Worm (Caenorhabditis elegans) whole organism, late embryonic: Measurements from ENCODE around the gene tric-1B.2.

Source experiments
- ama-1 ChIP-seq: fragments of 150-350 bp; optimal IDR thresholded peaks from 2 replicates; lab custom pipeline; 2014
- dmd-4 ChIP-seq: sonication (generic microtip); optimal IDR thresholded peaks from 2 replicates; lab custom pipeline; 2016; ENCODE audit warnings: borderline replicate concordance, missing genetic modification characterization, missing compliant biosample characterization
- nhr-11 ChIP-seq: fragments of 150-350 bp; optimal IDR thresholded peaks from 2 replicates; lab custom pipeline; 2014; ENCODE audit warnings: missing biosample characterization, missing genetic modification characterization
- pag-3 ChIP-seq: sonication (generic microtip); optimal IDR thresholded peaks from 2 replicates; lab custom pipeline; 2016; ENCODE audit warnings: missing compliant biosample characterization, missing genetic modification characterization, borderline replicate concordance
- pax-1 ChIP-seq: fragments of 150-350 bp; optimal IDR thresholded peaks from 2 replicates; lab custom pipeline; 2014; ENCODE audit warnings: missing biosample characterization, missing genetic modification characterization
- sdc-2 ChIP-seq: sonication (generic microtip); optimal IDR thresholded peaks from 2 replicates; lab custom pipeline; 2016; ENCODE audit warnings: missing genotype, missing genetic modification characterization, missing compliant biosample characterization
- syd-9 ChIP-seq: sonication (generic microtip); optimal IDR thresholded peaks from 2 replicates; lab custom pipeline; 2016; ENCODE audit warnings: mild to moderate bottlenecking, missing genetic modification characterization, moderate library complexity, missing compliant biosample characterization
- tbx-2 ChIP-seq: sonication (generic microtip); optimal IDR thresholded peaks from 2 replicates; lab custom pipeline; 2016; ENCODE audit warnings: missing genetic modification characterization, missing compliant biosample characterization
- ztf-16 ChIP-seq: sonication (generic microtip); optimal IDR thresholded peaks from 2 replicates; lab custom pipeline; 2017; ENCODE audit warnings: missing genetic modification characterization, missing compliant biosample characterization

ce11 chrII:12301233-12301632 lies 22.0 kb upstream of the tric-1B.2 start:
- TF ChIP-seq ama-1 (lab: Kevin White, UChicago) (no peak), syd-9 (tag; lab: Kevin White, UChicago) (no peak), dmd-4 (tag; lab: Kevin White, UChicago) (no peak), pax-1 (tag; lab: Kevin White, UChicago) (no peak), nhr-11 (no peak), ztf-16 (tag; lab: Kevin White, UChicago) (no peak), tbx-2 (tag; lab: Kevin White, UChicago) (no peak), sdc-2 (no peak), pag-3 (tag; lab: Kevin White, UChicago) (no peak)
